Worm (Caenorhabditis elegans) whole organism, midembryonic: ENCODE data around the gene srr-8.

Source experiments
- T22C8.4 ChIP-seq: fragments of 200-800 bp; sonication (Bioruptor generic); IDR thresholded peaks from 2 replicates; pipeline ENCODE4 v1.3.6; 2022; ENCODE audit warnings: missing genetic modification characterization, missing compliant biosample characterization
- cog-1 ChIP-seq: sonication (generic microtip); optimal IDR thresholded peaks from 2 replicates; lab custom pipeline; 2016; ENCODE audit warnings: missing genetic modification characterization, missing compliant biosample characterization
- flt-1 ChIP-seq: fragments of 200-800 bp; sonication (Bioruptor generic); IDR thresholded peaks from 2 replicates; pipeline ENCODE4 v1.3.6; 2022; ENCODE audit warnings: missing genetic modification characterization, missing compliant biosample characterization
- klf-2 ChIP-seq: fragments of 200-800 bp; sonication (Bioruptor generic); conservative IDR thresholded peaks from 2 replicates; pipeline ENCODE4 v1.3.6; 2022; ENCODE audit warnings: missing genetic modification reagents, missing genetic modification characterization, missing compliant biosample characterization
- med-1 ChIP-seq: sonication (generic microtip); optimal IDR thresholded peaks from 2 replicates; lab custom pipeline; 2017; ENCODE audit warnings: missing genetic modification characterization, mild to moderate bottlenecking, missing compliant biosample characterization, antibody characterized with exemption, missing genetic modification reagents; ENCODE audit not compliant: insufficient read depth
- ref-1 ChIP-seq: fragments of 200-800 bp; sonication (Bioruptor generic); conservative IDR thresholded peaks from 2 replicates; pipeline ENCODE4 v1.3.6; 2022; ENCODE audit warnings: missing genetic modification reagents, missing genetic modification characterization, missing compliant biosample characterization
- tab-1 ChIP-seq: fragments of 200-800 bp; sonication (Bioruptor generic); IDR thresholded peaks from 2 replicates; pipeline ENCODE4 v1.3.6; 2022; ENCODE audit warnings: missing genetic modification characterization, missing compliant biosample characterization
- ztf-23 ChIP-seq: fragments of 200-800 bp; sonication (Bioruptor generic); IDR thresholded peaks from 2 replicates; pipeline ENCODE4 v1.3.6; 2022; ENCODE audit warnings: missing genetic modification reagents, missing genetic modification characterization, missing compliant biosample characterization

DNA sequence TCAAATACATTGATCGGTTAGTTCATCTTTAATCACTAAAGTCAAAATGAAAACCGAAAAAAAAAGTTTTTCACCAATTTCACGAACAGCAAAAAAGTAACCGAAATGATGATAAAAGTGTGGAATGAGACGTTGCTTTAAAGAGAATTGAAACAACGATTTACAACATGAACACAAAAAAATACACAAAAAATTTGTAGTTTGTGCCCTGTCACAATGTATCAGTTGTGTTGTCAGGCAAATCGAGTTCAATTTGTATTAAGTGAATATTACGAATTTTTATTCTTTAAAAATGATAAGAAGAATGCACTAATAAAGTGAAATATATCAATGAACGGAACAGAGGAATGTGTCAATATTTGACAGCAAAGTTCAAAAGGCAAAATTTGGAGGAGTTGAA, 30.3 kb downstream of the srr-8 start:
- TF ChIP-seq ztf-23 (GFP tag; lab: Robert Waterston, UW), result no peak
- TF ChIP-seq ref-1 (GFP tag; lab: Robert Waterston, UW), result no peak
- TF ChIP-seq T22C8.4 (GFP tag; lab: Robert Waterston, UW), result no peak
- no peak for TF ChIP-seq klf-2 (GFP tag; lab: Robert Waterston, UW)
- TF ChIP-seq flt-1 (GFP tag; lab: Robert Waterston, UW), result no peak
- TF ChIP-seq cog-1, result no peak
- TF ChIP-seq tab-1 (GFP tag; lab: Robert Waterston, UW), result no peak
- no peak for TF ChIP-seq med-1 (GFP tag; lab: Kevin White, UChicago)
